Fruit fly (Drosophila melanogaster): ENCODE results near the gene snRNP-U1-C.

The snRNP-U1-C gene

DNA sequence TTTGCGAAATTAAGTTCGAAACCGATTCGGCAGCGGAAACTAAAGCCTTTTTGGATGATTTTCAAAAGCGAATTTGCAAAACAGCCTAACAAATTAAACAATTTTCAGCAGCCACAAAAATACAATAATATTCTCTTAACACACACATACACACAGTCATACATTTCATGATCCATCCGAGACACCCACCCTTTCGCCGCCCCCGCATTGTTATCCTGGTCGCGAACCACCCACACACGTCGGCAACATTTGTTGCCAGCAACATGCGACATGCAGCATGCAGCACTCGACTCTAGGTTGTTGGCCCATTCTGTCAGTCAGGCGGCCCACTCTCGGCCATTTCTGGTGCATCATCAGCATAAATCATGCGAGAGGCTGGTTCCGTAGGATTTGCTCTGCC lies 30.6 kb upstream of the snRNP-U1-C start (continued):
- TF ChIP-seq unc-4 (GFP tag; IDR thresholded peaks at IDR 0.05; ENCODE audit: partially characterized antibody) (no peak), CG9727 (GFP tag; optimal IDR thresholded peaks at IDR 0.05) (no peak), CG11504 (tag; optimal IDR thresholded peaks at IDR 0.05) (peak; percentile 100), CG6765 (GFP tag; optimal IDR thresholded peaks at IDR 0.05) (no peak), Dbx (GFP tag; IDR thresholded peaks at IDR 0.05) (no peak), CoRest (tag; optimal IDR thresholded peaks at IDR 0.05) (no peak), usp (GFP tag; optimal IDR thresholded peaks at IDR 0.05) (no peak), sr (GFP tag; IDR thresholded peaks at IDR 0.05) (peak; percentile 100), en (GFP tag; optimal IDR thresholded peaks at IDR 0.05) (no peak), HLHmδ (GFP tag; optimal IDR thresholded peaks at IDR 0.05) (peak; percentile 27), CG6654 (GFP tag; optimal IDR thresholded peaks at IDR 0.05) (peak; percentile 89), CG14667 (GFP tag; IDR thresholded peaks at IDR 0.05) (no peak)

DNA sequence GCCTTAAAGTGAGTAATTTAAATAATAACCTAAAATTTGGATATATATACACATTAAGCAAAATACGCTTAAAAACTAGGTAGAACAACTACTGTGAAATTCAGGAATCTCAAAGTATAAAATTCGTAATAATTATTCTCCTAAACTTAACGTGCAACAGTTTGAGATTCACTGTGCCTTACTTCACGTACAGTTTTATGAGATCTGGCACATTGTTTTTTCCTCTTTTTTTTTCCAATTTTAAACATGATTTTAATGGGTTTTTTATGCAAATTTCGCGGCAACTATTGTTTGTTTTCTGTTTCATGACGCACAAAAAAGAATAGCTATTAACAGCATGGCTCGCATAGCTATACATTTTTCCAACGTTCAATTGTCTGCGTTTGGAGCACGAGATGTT lies 28.4 kb upstream of the snRNP-U1-C start:
- TF ChIP-seq Scr (GFP tag; IDR thresholded peaks at IDR 0.05; ENCODE audit: partially characterized antibody) (no peak), ranshi (GFP tag; IDR thresholded peaks at IDR 0.05) (no peak), sqz (GFP tag; optimal IDR thresholded peaks at IDR 0.05) (peak; percentile 0), ara (GFP tag; IDR thresholded peaks at IDR 0.05) (no peak), bowl (GFP tag; IDR thresholded peaks at IDR 0.05) (no peak), so (GFP tag; IDR thresholded peaks at IDR 0.05) (no peak), sna (GFP tag; IDR thresholded peaks at IDR 0.05; ENCODE audit: partially characterized antibody) (no peak), CG11504 (tag; optimal IDR thresholded peaks at IDR 0.05) (peak; percentile 92), cad (GFP tag; optimal IDR thresholded peaks at IDR 0.05) (peak; percentile 67), CG4404 (GFP tag; IDR thresholded peaks at IDR 0.05) (no peak), amos (GFP tag; IDR thresholded peaks at IDR 0.05; ENCODE audit: partially characterized antibody) (peak; percentile 9; the same call in 1 of the 2 replicates), Neu2 (GFP tag; optimal IDR thresholded peaks at IDR 0.05; ENCODE audit: borderline replicate concordance) (no peak), CkIIα-i1 (GFP tag; IDR thresholded peaks at IDR 0.05) (no peak), Aef1 (GFP tag; IDR thresholded peaks at IDR 0.05) (no peak), Bteb2 (GFP tag; optimal IDR thresholded peaks at IDR 0.05) (no peak), CG10959 (GFP tag; IDR thresholded peaks at IDR 0.05) (no peak), wor (GFP tag; IDR thresholded peaks at IDR 0.05) (no peak), Dp (GFP tag; optimal IDR thresholded peaks at IDR 0.05) (no peak), hbn (GFP tag; IDR thresholded peaks at IDR 0.05; ENCODE audit: partially characterized antibody) (no peak), seq (GFP tag; IDR thresholded peaks at IDR 0.05) (no peak), CG1832 (GFP tag; optimal IDR thresholded peaks at IDR 0.05) (no peak), Ptx1 (GFP tag; IDR thresholded peaks at IDR 0.05) (no peak), CG6654 (GFP tag; optimal IDR thresholded peaks at IDR 0.05) (peak; percentile 96), ro (GFP tag; IDR thresholded peaks at IDR 0.05) (no peak), Ravus (GFP tag; IDR thresholded peaks at IDR 0.05) (no peak), tup (GFP tag; optimal IDR thresholded peaks at IDR 0.05) (no peak), CG2712 (tag; optimal IDR thresholded peaks at IDR 0.05) (no peak), CG9932 (GFP tag; IDR thresholded peaks at IDR 0.05) (no peak), run (tag; optimal IDR thresholded peaks at IDR 0.05) (no peak), CG2129 (GFP tag; IDR thresholded peaks at IDR 0.05; ENCODE audit: partially characterized antibody) (no peak), croc (GFP tag; conservative IDR thresholded peaks at IDR 0.05) (no peak), CG13624 (GFP tag; optimal IDR thresholded peaks at IDR 0.05) (no peak), gro (GFP tag; optimal IDR thresholded peaks at IDR 0.05) (no peak), mld (GFP tag; IDR thresholded peaks at IDR 0.05; ENCODE audit: partially characterized antibody) (no peak), MTF-1 (GFP tag; optimal IDR thresholded peaks at IDR 0.05; ENCODE audit: borderline replicate concordance) (no peak)

All from whole organism, embryonic.